Worm (Caenorhabditis elegans) whole organism, L3 larva: Measurements from ENCODE around the gene C07D10.6.

Experiments
- R02D3.7 ChIP-seq: fragments of 150-350 bp; optimal IDR thresholded peaks from 2 replicates; lab custom pipeline; 2014; ENCODE audit warnings: missing biosample characterization, missing genetic modification characterization
- ZK546.5 ChIP-seq: sonication (generic microtip); optimal IDR thresholded peaks from 2 replicates; lab custom pipeline; 2017; ENCODE audit warnings: missing biosample characterization, missing genetic modification characterization
- aly-2 ChIP-seq: fragments of 150-350 bp; optimal IDR thresholded peaks from 2 replicates; lab custom pipeline; 2014; ENCODE audit warnings: missing biosample characterization, missing genetic modification characterization
- ama-1 ChIP-seq: fragments of 150-350 bp; optimal IDR thresholded peaks from 2 replicates; lab custom pipeline; 2018
- ceh-28 ChIP-seq: fragments of 150-350 bp; optimal IDR thresholded peaks from 2 replicates; lab custom pipeline; 2014; ENCODE audit warnings: missing biosample characterization, missing genetic modification reagents, missing genetic modification characterization
- ceh-9 ChIP-seq: sonication (generic microtip); optimal IDR thresholded peaks from 2 replicates; lab custom pipeline; 2018; ENCODE audit warnings: missing biosample characterization, missing genetic modification characterization
- egl-27 ChIP-seq: sonication (generic microtip); optimal IDR thresholded peaks from 4 replicates; lab custom pipeline; 2017; ENCODE audit warnings: missing biosample characterization, missing genetic modification reagents, missing genetic modification characterization
- egl-5 ChIP-seq: fragments of 150-350 bp; optimal IDR thresholded peaks from 2 replicates; lab custom pipeline; 2017; ENCODE audit warnings: missing biosample characterization, missing genetic modification reagents, missing genetic modification characterization, inconsistent platforms
- elt-1 ChIP-seq: fragments of 150-350 bp; optimal IDR thresholded peaks from 2 replicates; lab custom pipeline; 2014; ENCODE audit warnings: missing biosample characterization, missing genetic modification characterization
- elt-2 ChIP-seq: sonication (generic microtip); optimal IDR thresholded peaks from 2 replicates; lab custom pipeline; 2016; ENCODE audit warnings: missing genetic modification reagents, mild to moderate bottlenecking, missing genetic modification characterization, missing compliant biosample characterization
- fkh-10 ChIP-seq: sonication (generic microtip); optimal IDR thresholded peaks from 2 replicates; lab custom pipeline; 2017; ENCODE audit warnings: missing biosample characterization, missing genetic modification reagents, missing genetic modification characterization
- fkh-2 ChIP-seq: fragments of 150-350 bp; optimal IDR thresholded peaks from 2 replicates; lab custom pipeline; 2014; ENCODE audit warnings: missing biosample characterization, missing genetic modification reagents, missing genetic modification characterization
- fos-1 ChIP-seq: fragments of 150-350 bp; optimal IDR thresholded peaks from 2 replicates; lab custom pipeline; 2014; ENCODE audit warnings: missing biosample characterization, missing genetic modification characterization
- jun-1 ChIP-seq: fragments of 150-350 bp; optimal IDR thresholded peaks from 2 replicates; lab custom pipeline; 2014; ENCODE audit warnings: missing biosample characterization, missing genetic modification reagents, missing genetic modification characterization
- lin-15B ChIP-seq: fragments of 150-350 bp; optimal IDR thresholded peaks from 2 replicates; lab custom pipeline; 2014; ENCODE audit warnings: missing biosample characterization, missing genetic modification characterization
- lin-39 ChIP-seq: fragments of 150-350 bp; optimal IDR thresholded peaks from 2 replicates; lab custom pipeline; 2018; ENCODE audit warnings: missing biosample characterization, missing genetic modification reagents, missing genetic modification characterization
- lsy-12 ChIP-seq: sonication (generic microtip); optimal IDR thresholded peaks from 2 replicates; lab custom pipeline; 2016; ENCODE audit warnings: mild to moderate bottlenecking, missing genetic modification characterization, missing compliant biosample characterization
- mml-1 ChIP-seq: fragments of 150-350 bp; sonication (generic microtip); optimal IDR thresholded peaks from 3 replicates; lab custom pipeline; 2014; ENCODE audit warnings: missing biosample characterization, missing genetic modification characterization
- nfya-1 ChIP-seq: sonication (generic microtip); optimal IDR thresholded peaks from 2 replicates; lab custom pipeline; 2017; ENCODE audit warnings: missing genetic modification characterization, mild to moderate bottlenecking, missing compliant biosample characterization, antibody characterized with exemption, moderate library complexity; ENCODE audit not compliant: insufficient read depth
- nhr-11 ChIP-seq: fragments of 150-350 bp; optimal IDR thresholded peaks from 2 replicates; lab custom pipeline; 2014; ENCODE audit warnings: missing biosample characterization, missing genetic modification characterization
- nhr-12 ChIP-seq: fragments of 150-350 bp; optimal IDR thresholded peaks from 2 replicates; lab custom pipeline; 2014; ENCODE audit warnings: missing biosample characterization, missing genetic modification characterization
- nhr-23 ChIP-seq: fragments of 150-350 bp; optimal IDR thresholded peaks from 2 replicates; lab custom pipeline; 2014; ENCODE audit warnings: missing biosample characterization, missing genetic modification reagents, missing genetic modification characterization
- nhr-237 ChIP-seq: fragments of 150-350 bp; optimal IDR thresholded peaks from 2 replicates; lab custom pipeline; 2014; ENCODE audit warnings: missing biosample characterization, missing genetic modification characterization
- nhr-25 ChIP-seq: sonication (generic microtip); optimal IDR thresholded peaks from 2 replicates; lab custom pipeline; 2017; ENCODE audit warnings: missing biosample characterization, missing genetic modification characterization
- nhr-28 ChIP-seq: fragments of 150-350 bp; optimal IDR thresholded peaks from 2 replicates; lab custom pipeline; 2014; ENCODE audit warnings: missing biosample characterization, missing genetic modification characterization
- nhr-43 ChIP-seq: sonication (generic microtip); optimal IDR thresholded peaks from 2 replicates; lab custom pipeline; 2016; ENCODE audit warnings: mild to moderate bottlenecking, missing genetic modification characterization, missing compliant biosample characterization; ENCODE audit not compliant: poor library complexity, severe bottlenecking
- nhr-77 ChIP-seq: fragments of 150-350 bp; optimal IDR thresholded peaks from 2 replicates; lab custom pipeline; 2014; ENCODE audit warnings: missing biosample characterization, missing genetic modification characterization
- pqm-1 ChIP-seq: fragments of 150-350 bp; optimal IDR thresholded peaks from 2 replicates; lab custom pipeline; 2017; ENCODE audit warnings: missing biosample characterization, missing genetic modification characterization, inconsistent platforms
- sea-2 ChIP-seq: fragments of 150-350 bp; sonication (generic microtip); optimal IDR thresholded peaks from 4 replicates; lab custom pipeline; 2014; ENCODE audit warnings: missing biosample characterization, missing genetic modification reagents, missing genetic modification characterization
- tbx-2 ChIP-seq: sonication (generic microtip); optimal IDR thresholded peaks from 2 replicates; lab custom pipeline; 2016; ENCODE audit warnings: mild to moderate bottlenecking, missing genetic modification characterization, missing compliant biosample characterization
- unc-39 ChIP-seq: sonication (generic microtip); optimal IDR thresholded peaks from 4 replicates; lab custom pipeline; 2017; ENCODE audit warnings: missing biosample characterization, missing genetic modification characterization
- unc-62 ChIP-seq: fragments of 150-350 bp; sonication (generic microtip); optimal IDR thresholded peaks from 4 replicates; lab custom pipeline; 2014; ENCODE audit warnings: missing biosample characterization, missing genetic modification reagents, missing genetic modification characterization
- zag-1 ChIP-seq: fragments of 150-350 bp; optimal IDR thresholded peaks from 2 replicates; lab custom pipeline; 2014; ENCODE audit warnings: missing biosample characterization, missing genetic modification characterization
- ztf-11 ChIP-seq: fragments of 150-350 bp; optimal IDR thresholded peaks from 2 replicates; lab custom pipeline; 2014; ENCODE audit warnings: missing biosample characterization, missing genetic modification characterization
- ztf-4 ChIP-seq: fragments of 150-350 bp; optimal IDR thresholded peaks from 2 replicates; lab custom pipeline; 2014; ENCODE audit warnings: missing biosample characterization, missing genetic modification characterization

The C07D10.6 gene

DNA sequence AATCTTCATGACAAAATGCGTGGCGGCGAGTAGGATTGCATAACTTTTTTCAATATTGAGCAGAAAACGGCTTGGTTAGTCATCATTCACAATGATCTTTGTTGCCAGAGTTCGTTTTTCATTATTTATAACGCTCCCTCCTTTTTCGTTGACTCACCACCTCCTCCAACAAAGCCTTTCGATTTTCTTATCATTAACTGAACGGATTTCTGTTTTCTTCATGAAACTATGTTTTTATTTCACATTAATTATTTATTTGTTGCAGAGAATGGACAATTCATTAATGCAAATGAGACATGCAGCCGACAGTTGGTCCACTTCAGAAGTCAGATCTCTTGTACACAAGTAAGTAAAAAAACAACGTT, 15.6 kb downstream of the C07D10.6 start, which contains the start of gene bath-44:
bath-44 (plus strand) TSS at position 266 of the 365 bp plus-strand sequence.
- peak; percentile 42 for TF ChIP-seq ama-1 (lab: Kevin White, UChicago)
- TF ChIP-seq zag-1, result no peak
- TF ChIP-seq ztf-4 (tag; lab: Kevin White, UChicago), result no peak
- no peak for TF ChIP-seq nhr-28 (tag; lab: Kevin White, UChicago)
- no peak for TF ChIP-seq fkh-2 (tag; lab: Kevin White, UChicago)

DNA sequence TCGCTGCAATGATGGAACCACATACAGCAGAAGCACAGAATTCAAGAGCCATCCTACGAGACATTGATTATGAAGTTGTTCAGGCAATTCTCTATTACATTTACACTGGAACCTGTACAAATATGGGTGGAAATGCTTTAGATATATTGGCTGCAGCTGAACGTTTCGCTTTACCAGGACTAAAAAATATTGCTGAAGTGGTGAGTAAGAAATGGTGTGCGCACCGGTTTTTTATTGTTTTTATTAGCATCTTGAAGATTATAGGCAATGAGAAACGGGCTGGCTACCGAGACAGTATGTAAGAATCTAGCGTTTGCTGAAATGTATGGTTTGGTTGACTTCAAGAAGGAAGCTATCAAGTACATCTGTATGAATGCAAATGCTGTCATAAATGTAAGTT, 17.0 kb downstream of the C07D10.6 start:
- no peak for TF ChIP-seq lin-39 (tag; lab: Kevin White, UChicago)
- no peak for TF ChIP-seq elt-1 (tag; lab: Kevin White, UChicago)
- no peak for TF ChIP-seq nhr-12 (tag; lab: Kevin White, UChicago)
- no peak for TF ChIP-seq sea-2 (GFP tag; lab: Kevin White, UChicago)
- no peak for TF ChIP-seq nhr-237 (tag; lab: Kevin White, UChicago)
- no peak for TF ChIP-seq unc-62 (GFP tag; lab: Kevin White, UChicago)
- no peak for TF ChIP-seq egl-27
- no peak for TF ChIP-seq pqm-1 (tag; lab: Kevin White, UChicago)
- TF ChIP-seq nhr-77, result no peak
- TF ChIP-seq R02D3.7 (tag; lab: Kevin White, UChicago), result no peak
- no peak for TF ChIP-seq lin-15B (tag; lab: Kevin White, UChicago)
- TF ChIP-seq fos-1 (tag; lab: Kevin White, UChicago), result no peak
- no peak for TF ChIP-seq jun-1 (tag; lab: Kevin White, UChicago)
- no peak for TF ChIP-seq nhr-11
- TF ChIP-seq ceh-9 (tag; lab: Kevin White, UChicago), result no peak
- TF ChIP-seq ZK546.5, result no peak
- TF ChIP-seq ama-1 (lab: Kevin White, UChicago), result no peak

DNA sequence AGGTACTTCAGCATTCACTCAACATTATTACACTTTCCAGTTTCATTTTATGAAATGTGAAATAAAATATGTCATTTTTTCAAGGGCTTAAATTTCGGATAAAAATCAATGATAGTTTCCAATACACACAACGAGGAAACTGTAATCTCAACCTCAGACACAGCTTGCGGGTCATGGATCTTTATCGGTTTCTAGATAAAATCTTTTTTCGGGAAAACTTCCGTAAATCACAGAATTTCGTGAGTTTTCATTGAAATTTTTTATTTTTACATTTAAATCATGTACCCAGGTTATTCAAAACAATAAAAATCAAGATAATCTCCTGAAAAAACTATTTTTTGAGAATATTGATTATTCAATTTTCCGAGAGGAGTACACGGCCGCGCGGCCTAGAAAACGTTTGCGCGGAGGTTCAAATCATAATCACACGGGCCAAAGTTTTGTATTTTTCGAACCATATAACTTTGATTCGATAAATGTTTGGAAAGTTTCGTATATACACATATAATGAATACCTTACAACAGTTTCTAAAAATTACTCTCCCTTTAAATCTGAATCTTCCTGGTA, 18.2 kb downstream of the C07D10.6 start:
- no peak for TF ChIP-seq fkh-2 (tag; lab: Kevin White, UChicago)
- no peak for TF ChIP-seq lin-39 (tag; lab: Kevin White, UChicago)
- TF ChIP-seq zag-1, result no peak
- TF ChIP-seq ceh-28, result peak; percentile 11
- TF ChIP-seq lsy-12, result peak; percentile 13
- no peak for TF ChIP-seq lin-15B (tag; lab: Kevin White, UChicago)
- no peak for TF ChIP-seq nhr-28 (tag; lab: Kevin White, UChicago)
- TF ChIP-seq elt-1 (tag; lab: Kevin White, UChicago), result peak; percentile 31
- peak; percentile 39 for TF ChIP-seq nhr-23 (tag; lab: Kevin White, UChicago)
- TF ChIP-seq R02D3.7 (tag; lab: Kevin White, UChicago), result no peak
- peak; percentile 72 for TF ChIP-seq ama-1 (lab: Kevin White, UChicago)

DNA sequence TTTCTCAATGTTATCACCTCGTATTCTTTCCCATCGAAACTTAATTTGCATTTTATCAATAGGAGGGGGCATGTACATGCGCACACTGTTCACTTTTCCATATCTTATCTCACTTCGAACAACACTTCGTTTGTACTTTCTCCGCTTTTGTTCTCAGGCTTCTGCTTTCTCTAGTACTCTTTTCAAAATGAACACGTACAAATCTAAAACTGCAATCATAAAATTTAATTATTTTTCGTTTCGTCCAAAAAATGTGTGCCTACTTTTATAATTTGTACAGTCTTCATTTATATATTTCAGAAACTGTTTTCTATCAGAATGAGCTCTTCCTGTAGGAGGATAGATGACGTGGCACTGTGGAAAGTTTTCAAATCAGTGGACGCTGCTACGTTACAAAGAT, 19.6 kb downstream of the C07D10.6 start, which contains the start of gene C07D10.1:
C07D10.1 (plus strand) TSS at position 301 of the 400 bp plus-strand sequence.
- no peak for TF ChIP-seq nhr-43 (tag; lab: Kevin White, UChicago)
- TF ChIP-seq egl-5, result no peak

DNA sequence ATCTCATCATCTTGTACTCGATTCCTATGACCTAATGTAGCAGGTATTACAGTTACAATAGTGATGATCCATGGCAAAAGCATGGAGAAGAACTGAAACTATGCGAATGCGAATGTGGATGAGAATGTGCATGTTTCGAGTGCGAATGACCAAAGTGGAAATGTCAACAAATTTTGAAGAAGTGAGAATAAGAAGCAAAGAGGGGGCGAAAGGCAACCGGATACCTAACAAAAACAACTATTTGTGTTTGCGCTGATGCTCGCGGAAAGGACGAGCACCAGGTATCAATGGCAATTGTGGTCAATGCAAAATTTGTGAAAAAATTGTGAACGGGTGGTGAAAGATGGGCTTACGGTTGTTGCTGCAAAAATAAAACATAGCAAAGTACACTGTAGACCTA, 23.5 kb downstream of the C07D10.6 start, which contains the start of gene nas-7:
nas-7 (minus strand) TSS at position 101 of the 400 bp plus-strand sequence.
- TF ChIP-seq aly-2 (no peak), pqm-1 (tag; lab: Kevin White, UChicago) (no peak), unc-39 (tag; lab: Kevin White, UChicago) (no peak), mml-1 (tag; lab: Kevin White, UChicago) (no peak), tbx-2 (tag; lab: Kevin White, UChicago) (no peak), fkh-2 (tag; lab: Kevin White, UChicago) (no peak), unc-62 (GFP tag; lab: Kevin White, UChicago) (no peak), fkh-10 (no peak), lin-15B (tag; lab: Kevin White, UChicago) (no peak), jun-1 (tag; lab: Kevin White, UChicago) (no peak), egl-5 (no peak)

DNA sequence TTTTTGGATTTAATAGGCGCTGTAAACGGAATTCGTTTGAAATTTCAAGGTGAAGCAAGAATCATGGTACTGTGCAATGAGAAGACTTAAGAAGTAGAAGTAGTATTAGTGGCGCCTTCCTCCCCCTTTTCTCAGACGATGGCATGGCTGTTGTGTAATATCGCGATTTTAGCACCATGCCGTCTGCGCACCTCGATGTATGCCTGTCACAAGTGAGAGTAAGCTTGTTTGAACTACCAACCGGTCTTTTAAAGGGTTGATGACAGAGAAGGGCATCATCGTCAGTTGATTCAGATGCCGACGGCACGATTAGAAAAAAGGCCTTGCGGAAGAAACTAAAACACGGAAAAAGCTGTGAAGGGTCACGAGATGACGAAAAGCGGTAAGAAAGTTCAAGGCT, 24.9 kb downstream of the C07D10.6 start:
- no peak for TF ChIP-seq ztf-4 (tag; lab: Kevin White, UChicago)
- no peak for TF ChIP-seq nhr-77
- TF ChIP-seq elt-2, result no peak
- TF ChIP-seq nhr-25 (tag; lab: Kevin White, UChicago), result peak; percentile 99
- TF ChIP-seq nhr-43 (tag; lab: Kevin White, UChicago), result peak; percentile 19
- peak; percentile 35 for TF ChIP-seq nfya-1 (tag; lab: Kevin White, UChicago)
- TF ChIP-seq elt-1 (tag; lab: Kevin White, UChicago), result peak; percentile 56
- TF ChIP-seq ztf-11 (tag; lab: Kevin White, UChicago), result no peak
